Worm (Caenorhabditis elegans) whole organism, midembryonic: ENCODE results near the gene ufd-2.

Experiments used
- cog-1 ChIP-seq: sonication (generic microtip); optimal IDR thresholded peaks from 2 replicates; lab custom pipeline; 2016; ENCODE audit warnings: missing genetic modification characterization, missing compliant biosample characterization
- flt-1 ChIP-seq: fragments of 200-800 bp; sonication (Bioruptor generic); IDR thresholded peaks from 2 replicates; pipeline ENCODE4 v1.3.6; 2022; ENCODE audit warnings: missing genetic modification characterization, missing compliant biosample characterization
- klf-2 ChIP-seq: fragments of 200-800 bp; sonication (Bioruptor generic); conservative IDR thresholded peaks from 2 replicates; pipeline ENCODE4 v1.3.6; 2022; ENCODE audit warnings: missing genetic modification reagents, missing genetic modification characterization, missing compliant biosample characterization
- med-1 ChIP-seq: sonication (generic microtip); optimal IDR thresholded peaks from 2 replicates; lab custom pipeline; 2017; ENCODE audit warnings: missing genetic modification characterization, mild to moderate bottlenecking, missing compliant biosample characterization, antibody characterized with exemption, missing genetic modification reagents; ENCODE audit not compliant: insufficient read depth

ce11 chrII:8052172-8052571, 10.4 kb upstream of the ufd-2 start:
- TF ChIP-seq flt-1 (GFP tag; lab: Robert Waterston, UW) (no peak), cog-1 (tag; lab: Kevin White, UChicago) (no peak), klf-2 (GFP tag; lab: Robert Waterston, UW) (no peak), med-1 (GFP tag; lab: Kevin White, UChicago) (no peak)
